Fruit fly (Drosophila melanogaster) whole organism, prepupa: ENCODE data around the gene Rhau.

Experiments used
- Blimp-1 ChIP-seq: fragments of 200-800 bp; sonication (Bioruptor generic); optimal IDR thresholded peaks from 3 replicates; lab custom pipeline; 2017; ENCODE audit warnings: missing biosample characterization, missing genetic modification characterization, mild to moderate bottlenecking, moderate library complexity, missing genetic modification reagents
- CG11294 ChIP-seq: fragments of 200-800 bp; sonication (Bioruptor generic); IDR thresholded peaks from 2 replicates; pipeline ENCODE4 v1.3.6; 2022; ENCODE audit warnings: missing biosample characterization, missing genetic modification characterization
- CG11762 ChIP-seq: fragments of 200-800 bp; sonication (Bioruptor generic); optimal IDR thresholded peaks from 3 replicates; lab custom pipeline; 2016; ENCODE audit warnings: missing biosample characterization, missing genetic modification characterization; ENCODE audit not compliant: insufficient read depth
- CG11902 ChIP-seq: fragments of 200-800 bp; sonication (Bioruptor generic); optimal IDR thresholded peaks from 3 replicates; lab custom pipeline; 2016; ENCODE audit warnings: missing biosample characterization, missing genetic modification characterization
- CG15336 ChIP-seq: fragments of 200-800 bp; sonication (Bioruptor generic); IDR thresholded peaks from 2 replicates; pipeline ENCODE4 v1.3.6; 2022; ENCODE audit warnings: missing biosample characterization, missing genetic modification characterization
- CG1621 ChIP-seq: fragments of 200-800 bp; sonication (Bioruptor generic); optimal IDR thresholded peaks from 3 replicates; lab custom pipeline; 2018; ENCODE audit warnings: missing biosample characterization, mild to moderate bottlenecking, missing genetic modification characterization
- CG16779 ChIP-seq: fragments of 200-800 bp; sonication (Bioruptor generic); optimal IDR thresholded peaks from 3 replicates; lab custom pipeline; 2017; ENCODE audit warnings: missing biosample characterization, mild to moderate bottlenecking, missing genetic modification characterization
- CG3032 ChIP-seq: fragments of 200-800 bp; optimal IDR thresholded peaks from 2 replicates; lab custom pipeline; 2019; ENCODE audit warnings: missing biosample characterization, mild to moderate bottlenecking, missing genetic modification characterization, moderate library complexity
- CG31627 ChIP-seq: fragments of 200-800 bp; sonication (Bioruptor generic); optimal IDR thresholded peaks from 3 replicates; lab custom pipeline; 2016; ENCODE audit warnings: missing biosample characterization, missing genetic modification characterization
- CG32006 ChIP-seq: fragments of 200-800 bp; sonication (Bioruptor generic); optimal IDR thresholded peaks from 3 replicates; lab custom pipeline; 2017; ENCODE audit warnings: missing biosample characterization, mild to moderate bottlenecking, missing genetic modification characterization
- CG3919 ChIP-seq: fragments of 200-800 bp; sonication (Bioruptor generic); optimal IDR thresholded peaks from 3 replicates; lab custom pipeline; 2016; ENCODE audit warnings: missing biosample characterization, missing genetic modification characterization
- CG4318 ChIP-seq: fragments of 200-800 bp; sonication (Bioruptor generic); optimal IDR thresholded peaks from 3 replicates; lab custom pipeline; 2017; ENCODE audit warnings: missing biosample characterization, mild to moderate bottlenecking, missing genetic modification characterization
- CG6163 ChIP-seq: fragments of 200-800 bp; sonication (Bioruptor generic); IDR thresholded peaks from 3 replicates; pipeline ENCODE4 v1.3.6; 2022; ENCODE audit warnings: missing biosample characterization, missing genetic modification characterization
- CG6276 ChIP-seq: fragments of 200-800 bp; sonication (Bioruptor generic); optimal IDR thresholded peaks from 2 replicates; lab custom pipeline; 2017; ENCODE audit warnings: missing biosample characterization, mild to moderate bottlenecking, missing genetic modification characterization
- CG6792 ChIP-seq: fragments of 200-800 bp; sonication (Bioruptor generic); optimal IDR thresholded peaks from 3 replicates; lab custom pipeline; 2016; ENCODE audit warnings: missing biosample characterization, missing genetic modification characterization
- CG6854 ChIP-seq: fragments of 200-800 bp; sonication (Bioruptor generic); optimal IDR thresholded peaks from 2 replicates; lab custom pipeline; 2017; ENCODE audit warnings: missing biosample characterization, mild to moderate bottlenecking, missing genetic modification characterization
- CG7368 ChIP-seq: fragments of 200-800 bp; sonication (Bioruptor generic); optimal IDR thresholded peaks from 3 replicates; lab custom pipeline; 2016; ENCODE audit warnings: missing biosample characterization, missing genetic modification characterization
- CG8319 ChIP-seq: fragments of 200-800 bp; sonication (Bioruptor generic); optimal IDR thresholded peaks from 3 replicates; lab custom pipeline; 2016; ENCODE audit warnings: missing biosample characterization, missing genetic modification characterization
- CG8632 ChIP-seq: fragments of 200-800 bp; sonication (Bioruptor generic); optimal IDR thresholded peaks from 3 replicates; lab custom pipeline; 2016; ENCODE audit warnings: missing biosample characterization, missing genetic modification characterization
- CG9139 ChIP-seq: fragments of 200-800 bp; sonication (Bioruptor generic); optimal IDR thresholded peaks from 3 replicates; lab custom pipeline; 2017; ENCODE audit warnings: missing biosample characterization, mild to moderate bottlenecking, missing genetic modification characterization
- Eip75B ChIP-seq: fragments of 200-800 bp; sonication (Bioruptor generic); optimal IDR thresholded peaks from 3 replicates; lab custom pipeline; 2016; ENCODE audit warnings: missing biosample characterization, missing genetic modification characterization
- Eip78C ChIP-seq: fragments of 200-800 bp; sonication (Bioruptor generic); peaks from one replicate; lab custom pipeline; 2016; ENCODE audit warnings: missing biosample characterization, missing genetic modification characterization
- Ets21C ChIP-seq: fragments of 200-800 bp; sonication (Bioruptor generic); optimal IDR thresholded peaks from 3 replicates; lab custom pipeline; 2016; ENCODE audit warnings: missing biosample characterization, missing genetic modification characterization
- Ets96B ChIP-seq: fragments of 200-800 bp; optimal IDR thresholded peaks from 2 replicates; lab custom pipeline; 2019; ENCODE audit warnings: missing biosample characterization, mild to moderate bottlenecking, missing genetic modification characterization, moderate library complexity
- Hr38 ChIP-seq: sonication (Bioruptor generic); optimal IDR thresholded peaks from 2 replicates; lab custom pipeline; 2016; ENCODE audit warnings: missing biosample characterization, missing genetic modification characterization
- Hr4 ChIP-seq: fragments of 200-800 bp; sonication (Bioruptor generic); optimal IDR thresholded peaks from 3 replicates; lab custom pipeline; 2016; ENCODE audit warnings: missing biosample characterization, missing genetic modification characterization
- Lpt ChIP-seq: fragments of 200-800 bp; sonication (Bioruptor generic); optimal IDR thresholded peaks from 3 replicates; lab custom pipeline; 2016; ENCODE audit warnings: missing biosample characterization, missing genetic modification characterization
- Met ChIP-seq: fragments of 200-800 bp; sonication (Bioruptor generic); optimal IDR thresholded peaks from 3 replicates; lab custom pipeline; 2016; ENCODE audit warnings: missing biosample characterization, missing genetic modification characterization
- OdsH ChIP-seq: fragments of 200-800 bp; sonication (Bioruptor generic); optimal IDR thresholded peaks from 3 replicates; lab custom pipeline; 2016; ENCODE audit warnings: missing biosample characterization, missing genetic modification characterization
- Smox ChIP-seq: fragments of 200-800 bp; sonication (Bioruptor generic); optimal IDR thresholded peaks from 3 replicates; lab custom pipeline; 2016; ENCODE audit warnings: missing biosample characterization, missing genetic modification characterization
- Sox102F ChIP-seq: fragments of 200-800 bp; sonication (Bioruptor generic); optimal IDR thresholded peaks from 2 replicates; lab custom pipeline; 2016; ENCODE audit warnings: missing biosample characterization, mild to moderate bottlenecking, missing genetic modification characterization
- Sox14 ChIP-seq: fragments of 200-800 bp; sonication (Bioruptor generic); optimal IDR thresholded peaks from 3 replicates; lab custom pipeline; 2016; ENCODE audit warnings: missing biosample characterization, missing genetic modification characterization
- Sox15 ChIP-seq: fragments of 200-800 bp; sonication (Bioruptor generic); optimal IDR thresholded peaks from 3 replicates; lab custom pipeline; 2016; ENCODE audit warnings: missing biosample characterization, missing genetic modification characterization
- achi ChIP-seq: fragments of 200-800 bp; sonication (Bioruptor generic); optimal IDR thresholded peaks from 3 replicates; lab custom pipeline; 2016; ENCODE audit warnings: missing biosample characterization, missing genetic modification characterization
- acj6 ChIP-seq: fragments of 200-800 bp; sonication (Bioruptor generic); optimal IDR thresholded peaks from 3 replicates; lab custom pipeline; 2016; ENCODE audit warnings: missing biosample characterization, missing genetic modification characterization
- cyc ChIP-seq: fragments of 200-800 bp; sonication (Bioruptor generic); optimal IDR thresholded peaks from 3 replicates; lab custom pipeline; 2016; ENCODE audit warnings: missing biosample characterization, missing genetic modification characterization
- dac ChIP-seq: fragments of 200-800 bp; sonication (Bioruptor generic); optimal IDR thresholded peaks from 2 replicates; lab custom pipeline; 2017; ENCODE audit warnings: missing biosample characterization, mild to moderate bottlenecking, missing genetic modification characterization
- dsx ChIP-seq: fragments of 200-800 bp; optimal IDR thresholded peaks from 3 replicates; lab custom pipeline; 2019; ENCODE audit warnings: missing biosample characterization, mild to moderate bottlenecking, missing genetic modification characterization, moderate library complexity; ENCODE audit not compliant: poor library complexity, severe bottlenecking
- eg ChIP-seq: fragments of 200-800 bp; sonication (Bioruptor generic); IDR thresholded peaks from 3 replicates; pipeline ENCODE4 v1.3.6; 2022; ENCODE audit warnings: missing biosample characterization, missing genetic modification characterization
- fkh ChIP-seq: fragments of 200-800 bp; sonication (Bioruptor generic); optimal IDR thresholded peaks from 3 replicates; lab custom pipeline; 2017; ENCODE audit warnings: missing biosample characterization, mild to moderate bottlenecking, missing genetic modification characterization, moderate library complexity
- lz ChIP-seq: fragments of 200-800 bp; sonication (Bioruptor generic); optimal IDR thresholded peaks from 3 replicates; lab custom pipeline; 2016; ENCODE audit warnings: missing biosample characterization, missing genetic modification characterization
- pdm3 ChIP-seq: fragments of 200-800 bp; sonication (Bioruptor generic); optimal IDR thresholded peaks from 3 replicates; lab custom pipeline; 2016; ENCODE audit warnings: missing biosample characterization, missing genetic modification characterization
- spab ChIP-seq: fragments of 200-800 bp; sonication (Bioruptor generic); optimal IDR thresholded peaks from 2 replicates; lab custom pipeline; 2017; ENCODE audit warnings: missing biosample characterization, mild to moderate bottlenecking, missing genetic modification characterization, missing genetic modification reagents
- ss ChIP-seq, 2 experiments: fragments of 200-800 bp; sonication (Bioruptor generic); optimal IDR thresholded peaks; 2 replicates in 1 of 2; 3 replicates in 1 of 2; lab custom pipeline; 2017 to 2018; ENCODE audit warnings: mild to moderate bottlenecking in 2 of 2, missing biosample characterization in 2 of 2, missing genetic modification characterization in 2 of 2, moderate library complexity in 1 of 2
- svp ChIP-seq: fragments of 200-800 bp; sonication (Bioruptor generic); peaks from one replicate; lab custom pipeline; 2016; ENCODE audit warnings: missing biosample characterization, missing genetic modification characterization
- vri ChIP-seq: fragments of 200-800 bp; sonication (Bioruptor generic); optimal IDR thresholded peaks from 3 replicates; lab custom pipeline; 2016; ENCODE audit warnings: missing biosample characterization, mild to moderate bottlenecking, missing genetic modification characterization

The Rhau gene

DNA sequence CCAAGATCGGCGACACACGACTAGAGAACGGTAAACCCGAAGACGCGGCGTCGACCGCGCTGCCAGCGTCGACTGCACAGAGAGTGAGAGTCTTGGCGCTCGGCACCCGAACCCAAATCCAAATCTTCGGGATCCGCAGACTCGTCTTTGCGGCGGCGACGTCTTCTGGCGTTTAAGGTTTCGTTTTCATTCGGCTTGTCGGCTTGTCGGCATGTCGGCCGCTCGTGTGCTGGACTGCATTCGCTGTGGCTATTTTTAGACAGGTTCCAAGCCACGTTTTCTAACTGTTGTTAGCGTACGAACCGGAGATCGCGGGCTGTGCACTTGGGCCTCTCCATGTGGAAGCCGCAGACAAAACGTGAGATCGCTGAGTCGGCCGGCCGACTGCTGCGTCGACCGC lies 41.7 kb downstream of the Rhau start (continued):
- TF ChIP-seq ss (GFP tag; optimal IDR thresholded peaks at IDR 0.05; lab: Kevin White, UChicago) (peak; percentile 62 to 63), Blimp-1 (GFP tag; lab: Kevin White, UChicago) (peak; percentile 100), spab (peak; percentile 17), CG6276 (GFP tag; lab: Kevin White, UChicago) (peak; percentile 68), Met (GFP tag; lab: Kevin White, UChicago) (peak; percentile 61), dsx (peak; percentile 55), Sox102F (GFP tag; lab: Kevin White, UChicago) (peak; percentile 78), achi (GFP tag; lab: Kevin White, UChicago) (peak; percentile 48), svp (peak; percentile 84), CG4318 (GFP tag; lab: Kevin White, UChicago) (no peak), CG16779 (tag; lab: Kevin White, UChicago) (peak; percentile 59), acj6 (GFP tag; lab: Kevin White, UChicago) (no peak), CG11902 (GFP tag; lab: Kevin White, UChicago) (no peak), CG3919 (peak; percentile 53), CG6163 (GFP tag; lab: Robert Waterston, UW) (peak; percentile 59), CG11294 (GFP tag; lab: Robert Waterston, UW) (no peak), lz (peak; percentile 46)

DNA sequence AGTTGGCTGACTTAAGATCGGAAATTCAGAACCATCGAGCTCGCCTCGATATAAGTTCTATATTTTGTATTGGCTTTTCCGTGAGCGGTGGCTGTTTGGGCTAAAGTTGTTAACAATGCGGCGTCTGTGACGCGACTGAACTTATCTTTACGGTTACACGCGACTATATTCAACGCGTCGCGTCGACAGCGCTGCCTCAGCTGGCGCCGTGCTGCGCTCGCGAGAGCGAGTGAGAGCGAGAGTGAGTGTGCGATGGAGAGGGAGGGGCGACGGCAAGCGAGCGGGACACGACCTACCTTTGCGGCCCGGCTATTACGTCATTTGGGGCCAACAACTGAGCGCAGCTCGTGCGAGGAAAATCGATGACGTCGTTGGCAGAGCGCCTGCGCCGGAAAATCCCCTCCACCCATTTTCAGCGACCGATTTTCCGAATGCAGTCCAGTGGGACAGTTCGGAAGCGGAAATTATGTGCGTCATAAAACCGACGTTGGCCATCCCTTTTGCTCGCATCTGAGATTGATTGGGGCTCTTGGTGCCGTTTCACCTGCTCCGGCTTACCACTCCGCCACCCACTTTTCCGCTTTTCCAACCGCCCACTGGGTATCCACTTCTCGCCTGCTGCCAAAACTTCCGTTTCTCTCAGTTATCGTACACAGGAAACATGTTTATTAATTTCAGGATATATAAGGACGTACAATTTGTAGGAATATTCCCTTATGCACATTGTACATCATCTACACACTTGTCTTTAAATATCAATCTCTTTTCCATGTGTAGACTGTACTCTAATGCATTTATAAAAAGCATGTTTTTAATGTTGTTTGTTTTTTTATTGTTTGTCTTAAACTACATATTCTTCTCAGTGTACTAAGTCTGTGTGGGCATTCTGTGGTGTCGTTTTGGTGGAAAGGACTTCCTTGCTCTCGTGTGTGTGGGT lies 43.0 kb downstream of the Rhau start, which contains the start of gene Hr38:
TSS of gene Hr38 (minus strand) at position 121 of the 937 bp plus-strand sequence.
- TF ChIP-seq CG3919 (peak; percentile 26), CG8632 (GFP tag; lab: Kevin White, UChicago) (no peak), OdsH (GFP tag; lab: Kevin White, UChicago) (no peak), cyc (GFP tag; lab: Kevin White, UChicago) (no peak), Sox102F (GFP tag; lab: Kevin White, UChicago) (no peak), CG9139 (no peak), Hr38 (GFP tag; lab: Kevin White, UChicago) (no peak), Sox14 (no peak), fkh (peak; percentile 2), Ets96B (tag; lab: Kevin White, UChicago) (peak; percentile 3), CG1621 (peak; percentile 35), CG3032 (no peak), Blimp-1 (GFP tag; lab: Kevin White, UChicago) (peak; percentile 72), Eip78C (GFP tag; lab: Kevin White, UChicago) (peak; percentile 58), CG31627 (GFP tag; lab: Kevin White, UChicago) (no peak), acj6 (GFP tag; lab: Kevin White, UChicago) (no peak), CG16779 (tag; lab: Kevin White, UChicago) (peak; percentile 17), spab (no peak), Smox (GFP tag; lab: Kevin White, UChicago) (no peak), pdm3 (peak; percentile 6), Met (GFP tag; lab: Kevin White, UChicago) (no peak), CG15336 (GFP tag; lab: Robert Waterston, UW) (no peak), CG32006 (GFP tag; lab: Kevin White, UChicago) (peak; percentile 42), Ets21C (GFP tag; lab: Kevin White, UChicago) (no peak), eg (GFP tag; lab: Robert Waterston, UW) (peak; percentile 66), dsx (no peak), CG7368 (GFP tag; lab: Kevin White, UChicago) (no peak), CG11762 (GFP tag; lab: Kevin White, UChicago) (no peak), vri (GFP tag; lab: Kevin White, UChicago) (peak; percentile 59), achi (GFP tag; lab: Kevin White, UChicago) (no peak), CG6792 (no peak), Lpt (GFP tag; lab: Kevin White, UChicago) (no peak), Sox15 (GFP tag; lab: Kevin White, UChicago) (no peak), CG8319 (GFP tag; lab: Kevin White, UChicago) (no peak), Hr4 (GFP tag; lab: Kevin White, UChicago) (peak; percentile 62), CG11294 (GFP tag; lab: Robert Waterston, UW) (no peak), lz (no peak), svp (peak; percentile 81), CG6854 (GFP tag; lab: Kevin White, UChicago) (no peak), dac (GFP tag; lab: Kevin White, UChicago) (no peak), CG6276 (GFP tag; lab: Kevin White, UChicago) (no peak), Eip75B (GFP tag; lab: Kevin White, UChicago) (no peak)
